Worm (Caenorhabditis elegans) whole organism, young adult: ENCODE measurements around the gene gfi-1.

Source experiments
- Y56A3A.18 ChIP-seq: fragments of 200-800 bp; sonication (Bioruptor generic); IDR thresholded peaks from 2 replicates; pipeline ENCODE4 v1.3.6; 2022; ENCODE audit warnings: missing genetic modification reagents, missing genetic modification characterization, missing compliant biosample characterization
- nfya-1 ChIP-seq: sonication (generic microtip); optimal IDR thresholded peaks from 2 replicates; lab custom pipeline; 2017; ENCODE audit warnings: antibody characterized with exemption, missing compliant biosample characterization, missing genetic modification characterization, borderline replicate concordance; ENCODE audit not compliant: insufficient read depth

DNA sequence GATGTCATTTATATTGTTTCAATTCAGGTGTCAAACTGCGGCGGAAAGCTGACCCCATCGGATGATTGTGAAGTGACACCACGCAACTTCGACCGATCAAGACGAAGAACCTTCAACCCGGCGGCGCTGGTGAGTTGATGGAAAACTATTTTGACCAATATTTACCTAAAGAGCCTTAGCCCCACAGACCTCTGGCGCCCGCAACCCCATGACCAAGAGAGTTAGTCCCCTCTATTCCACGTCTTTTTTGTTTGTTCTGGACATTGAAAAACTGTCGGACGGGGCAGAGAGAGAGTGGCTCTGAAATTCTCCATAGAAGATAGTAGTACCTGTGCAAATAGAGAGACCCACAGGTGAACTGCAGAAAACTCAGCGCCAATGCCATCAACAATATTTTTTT is 41.0 kb downstream of the gfi-1 start:
- TF ChIP-seq nfya-1, result no peak
- TF ChIP-seq Y56A3A.18, result no peak
